Worm (Caenorhabditis elegans) whole organism, young adult: ENCODE results near the gene F11A5.18.

Experiments
- ceh-100 ChIP-seq: fragments of 200-800 bp; sonication (Bioruptor generic); IDR thresholded peaks from 2 replicates; pipeline ENCODE4 v1.3.6; 2022; ENCODE audit warnings: missing genetic modification reagents, missing genetic modification characterization, missing compliant biosample characterization
- ceh-91 ChIP-seq: fragments of 200-800 bp; sonication (Bioruptor generic); IDR thresholded peaks from 2 replicates; pipeline ENCODE4 v1.3.6; 2022; ENCODE audit warnings: missing genetic modification reagents, missing genetic modification characterization, missing compliant biosample characterization
- egl-44 ChIP-seq: fragments of 200-800 bp; sonication (Bioruptor generic); IDR thresholded peaks from 2 replicates; pipeline ENCODE4 v1.3.6; 2022; ENCODE audit warnings: missing genetic modification reagents, missing genetic modification characterization, missing compliant biosample characterization
- lsl-1 ChIP-seq: fragments of 200-800 bp; sonication (Bioruptor generic); optimal IDR thresholded peaks from 2 replicates; lab custom pipeline; 2018; ENCODE audit warnings: mild to moderate bottlenecking, missing genetic modification characterization, moderate library complexity, missing compliant biosample characterization

DNA sequence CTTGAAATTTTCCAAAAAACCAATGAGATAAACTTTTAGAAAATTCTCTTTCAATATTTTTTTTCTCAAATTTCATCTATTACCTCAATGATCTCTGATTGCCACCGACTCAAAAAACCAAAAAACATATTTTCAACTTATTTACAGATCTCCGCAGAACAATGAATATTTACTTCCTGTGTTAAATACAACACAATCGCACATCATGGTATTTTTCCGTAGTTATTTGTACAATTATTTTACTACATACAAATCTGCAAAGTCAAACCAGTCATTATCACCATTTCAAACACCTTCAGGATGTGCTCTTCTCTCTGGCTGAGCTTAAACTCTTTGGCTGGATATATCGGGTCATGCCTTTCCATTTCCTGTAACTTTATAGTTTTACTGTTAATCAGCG is 36.8 kb upstream of the F11A5.18 start, which contains the start of gene str-108:
- TF ChIP-seq ceh-100 (no peak), egl-44 (GFP tag; lab: Robert Waterston, UW) (no peak), lsl-1 (GFP tag; lab: Kevin White, UChicago) (no peak), ceh-91 (GFP tag; lab: Robert Waterston, UW) (no peak)
